Fruit fly (Drosophila melanogaster) whole organism, pupa: ENCODE measurements around the gene CG34309.

Experiments used
- CG32121 ChIP-seq: fragments of 200-800 bp; sonication (Bioruptor generic); IDR thresholded peaks from 2 replicates; pipeline ENCODE4 v1.3.6; 2022; ENCODE audit warnings: missing biosample characterization, missing genetic modification characterization
- CG9948 ChIP-seq: fragments of 200-800 bp; sonication (Bioruptor generic); optimal IDR thresholded peaks from 2 replicates; lab custom pipeline; 2018; ENCODE audit warnings: missing biosample characterization, mild to moderate bottlenecking, missing genetic modification characterization, moderate library complexity
- fd96Ca ChIP-seq: fragments of 200-800 bp; sonication (Bioruptor generic); IDR thresholded peaks from 3 replicates; pipeline ENCODE4 v1.3.6; 2022; ENCODE audit warnings: missing biosample characterization, missing genetic modification characterization
- gl ChIP-seq: fragments of 200-800 bp; sonication (Bioruptor generic); optimal IDR thresholded peaks from 2 replicates; lab custom pipeline; 2018; ENCODE audit warnings: missing biosample characterization, mild to moderate bottlenecking, missing genetic modification characterization
- rn ChIP-seq: fragments of 200-800 bp; sonication (Bioruptor generic); IDR thresholded peaks from 2 replicates; pipeline ENCODE4 v1.3.6; 2022; ENCODE audit warnings: missing biosample characterization, missing genetic modification characterization

- TF ChIP-seq rn (GFP tag; lab: Robert Waterston, UW): peak; percentile 71
- peak; percentile 94 for TF ChIP-seq CG9948 (tag; lab: Kevin White, UChicago)
- TF ChIP-seq CG32121: peak; percentile 87
- TF ChIP-seq gl (tag; lab: Kevin White, UChicago): peak; percentile 77
- peak; percentile 64; the same call in 2 of the 3 replicates for TF ChIP-seq fd96Ca
These were observed 28.7 kb downstream of the CG34309 start for dm6 chr3R:13400902-13401721.
